Fruit fly (Drosophila melanogaster): Measurements from ENCODE around the gene Marf.

Marf gene

dm6 chrX:6339970-6340548 is 25.7 kb upstream of the Marf start:
- no peak for TF ChIP-seq dmrt93B (GFP tag; optimal IDR thresholded peaks at IDR 0.05)
- peak; percentile 87 for TF ChIP-seq psq (GFP tag; optimal IDR thresholded peaks at IDR 0.05)

dm6 chrX:6340593-6341068 is 25.1 kb upstream of the Marf start:
- TF ChIP-seq dl (GFP tag; optimal IDR thresholded peaks at IDR 0.05; ENCODE audit: insufficient read depth in 1 of 2, partially characterized antibody in 2 of 2) (no peak), CrebA (GFP tag; optimal IDR thresholded peaks at IDR 0.05; ENCODE audit: borderline replicate concordance) (no peak), Rel (GFP tag; optimal IDR thresholded peaks at IDR 0.05) (no peak), Rel (tag; optimal IDR thresholded peaks at IDR 0.05) (peak; percentile 42), woc (GFP tag; optimal IDR thresholded peaks at IDR 0.05) (no peak), Vsx2 (GFP tag; optimal IDR thresholded peaks at IDR 0.05; ENCODE audit: partially characterized antibody) (no peak), Mio (GFP tag; optimal IDR thresholded peaks at IDR 0.05) (no peak), ey (GFP tag; optimal IDR thresholded peaks at IDR 0.05) (peak; percentile 57), jim (GFP tag; optimal IDR thresholded peaks at IDR 0.05) (no peak), rgr (GFP tag; optimal IDR thresholded peaks at IDR 0.05) (peak; percentile 73), h (GFP tag; optimal IDR thresholded peaks at IDR 0.05) (peak; percentile 75), tai (GFP tag; optimal IDR thresholded peaks at IDR 0.05) (no peak), br (GFP tag; optimal IDR thresholded peaks at IDR 0.05) (peak; percentile 79), usp (GFP tag; optimal IDR thresholded peaks at IDR 0.05) (no peak), dmrt93B (GFP tag; optimal IDR thresholded peaks at IDR 0.05) (peak; percentile 85), Hr78 (GFP tag; optimal IDR thresholded peaks at IDR 0.05) (no peak), fru (GFP tag; optimal IDR thresholded peaks at IDR 0.05) (peak; percentile 78), Sp1 (GFP tag; optimal IDR thresholded peaks at IDR 0.05) (peak; percentile 92), CG9705 (GFP tag; optimal IDR thresholded peaks at IDR 0.05) (peak; percentile 72), CG32264 (GFP tag; optimal IDR thresholded peaks at IDR 0.05) (no peak), pan (optimal IDR thresholded peaks at IDR 0.05) (no peak), Myc (optimal IDR thresholded peaks at IDR 0.05) (no peak), brk (GFP tag; optimal IDR thresholded peaks at IDR 0.05) (peak; percentile 30), Hnf4 (GFP tag; optimal IDR thresholded peaks at IDR 0.05) (peak; percentile 49), sage (GFP tag; optimal IDR thresholded peaks at IDR 0.05) (no peak), Dif (GFP tag; optimal IDR thresholded peaks at IDR 0.05; ENCODE audit: partially characterized antibody) (no peak), Hr83 (GFP tag; optimal IDR thresholded peaks at IDR 0.05; ENCODE audit: poor library complexity, severe bottlenecking) (no peak), sv (GFP tag; optimal IDR thresholded peaks at IDR 0.05) (peak; percentile 66), Abd-B (GFP tag; optimal IDR thresholded peaks at IDR 0.05) (no peak), psq (GFP tag; optimal IDR thresholded peaks at IDR 0.05) (peak; percentile 51), Jra (GFP tag; optimal IDR thresholded peaks at IDR 0.05) (no peak), Dfd (GFP tag; optimal IDR thresholded peaks at IDR 0.05) (no peak), GATAd (GFP tag; optimal IDR thresholded peaks at IDR 0.05) (no peak), OdsH (GFP tag; optimal IDR thresholded peaks at IDR 0.05) (peak; percentile 76), dsf (GFP tag; optimal IDR thresholded peaks at IDR 0.05; ENCODE audit: borderline replicate concordance) (no peak), N (GFP tag; optimal IDR thresholded peaks at IDR 0.05) (no peak), foxo (GFP tag; optimal IDR thresholded peaks at IDR 0.05) (peak in 1 of 2 experiments; percentile 78), HLH106 (tag; optimal IDR thresholded peaks at IDR 0.05) (peak; percentile 88), lola (GFP tag; optimal IDR thresholded peaks at IDR 0.05) (no peak)

dm6 chrX:6341678-6342077 is 24.1 kb upstream of the Marf start:
- TF ChIP-seq Rel (GFP tag; optimal IDR thresholded peaks at IDR 0.05), result no peak
- peak; percentile 7 for TF ChIP-seq Rel (tag; optimal IDR thresholded peaks at IDR 0.05)
- TF ChIP-seq psq (GFP tag; optimal IDR thresholded peaks at IDR 0.05), result peak; percentile 43
- TF ChIP-seq GATAd (GFP tag; optimal IDR thresholded peaks at IDR 0.05), result no peak

All from whole organism, wandering third instar larva.